Worm (Caenorhabditis elegans) whole organism, L4/young adult: Measurements from ENCODE around the gene T06C12.12.

Source experiments
- dao-5 ChIP-seq: sonication (generic microtip); optimal IDR thresholded peaks from 2 replicates; lab custom pipeline; 2016; ENCODE audit warnings: missing genotype, missing genetic modification characterization, moderate library complexity, missing compliant biosample characterization
- him-1 ChIP-seq: sonication (generic microtip); optimal IDR thresholded peaks from 2 replicates; lab custom pipeline; 2016; ENCODE audit warnings: missing genotype, missing genetic modification reagents, missing genetic modification characterization, missing compliant biosample characterization

- no peak for TF ChIP-seq him-1
- no peak for TF ChIP-seq dao-5
These were observed 20.0 kb downstream of the T06C12.12 start, which contains the start of gene F35E8.6 for ce11 chrV:15911848-15912247.
